Fruit fly (Drosophila melanogaster) whole organism, pupa: Measurements from ENCODE around the gene Srlp.

Experiments used
- CG10348 ChIP-seq: fragments of 200-800 bp; sonication (Bioruptor generic); IDR thresholded peaks from 2 replicates; pipeline ENCODE4 v1.3.6; 2022; ENCODE audit warnings: missing biosample characterization, missing genetic modification characterization
- CG17806 ChIP-seq: fragments of 200-800 bp; sonication (Bioruptor generic); optimal IDR thresholded peaks from 2 replicates; lab custom pipeline; 2018; ENCODE audit warnings: missing biosample characterization, mild to moderate bottlenecking, missing genetic modification characterization, moderate library complexity
- CG32121 ChIP-seq: fragments of 200-800 bp; sonication (Bioruptor generic); IDR thresholded peaks from 2 replicates; pipeline ENCODE4 v1.3.6; 2022; ENCODE audit warnings: missing biosample characterization, missing genetic modification characterization
- CG34367 ChIP-seq: fragments of 200-800 bp; sonication (Bioruptor generic); optimal IDR thresholded peaks from 2 replicates; lab custom pipeline; 2018; ENCODE audit warnings: missing biosample characterization, mild to moderate bottlenecking, missing genetic modification characterization
- CG4496 ChIP-seq: fragments of 200-800 bp; sonication (Bioruptor generic); IDR thresholded peaks from 3 replicates; pipeline ENCODE4 v1.3.6; 2022; ENCODE audit warnings: missing biosample characterization, missing genetic modification characterization
- CG8159 ChIP-seq: fragments of 200-800 bp; sonication (Bioruptor generic); optimal IDR thresholded peaks from 3 replicates; lab custom pipeline; 2018; ENCODE audit warnings: missing biosample characterization, mild to moderate bottlenecking, missing genetic modification characterization, moderate library complexity
- CG8301 ChIP-seq: fragments of 200-800 bp; sonication (Bioruptor generic); optimal IDR thresholded peaks from 2 replicates; lab custom pipeline; 2018; ENCODE audit warnings: missing biosample characterization, mild to moderate bottlenecking, missing genetic modification characterization
- CG9948 ChIP-seq: fragments of 200-800 bp; sonication (Bioruptor generic); optimal IDR thresholded peaks from 2 replicates; lab custom pipeline; 2018; ENCODE audit warnings: missing biosample characterization, mild to moderate bottlenecking, missing genetic modification characterization, moderate library complexity
- D1 ChIP-seq: fragments of 200-800 bp; sonication (Bioruptor generic); optimal IDR thresholded peaks from 2 replicates; lab custom pipeline; 2018; ENCODE audit warnings: missing biosample characterization, mild to moderate bottlenecking, missing genetic modification characterization, moderate library complexity
- EcR ChIP-seq: fragments of 200-800 bp; sonication (Bioruptor generic); optimal IDR thresholded peaks from 3 replicates; lab custom pipeline; 2019; ENCODE audit warnings: missing biosample characterization, missing genetic modification characterization, mild to moderate bottlenecking, moderate library complexity, missing genetic modification reagents
- Pif1A ChIP-seq: fragments of 200-800 bp; sonication (Bioruptor generic); optimal IDR thresholded peaks from 3 replicates; lab custom pipeline; 2016; ENCODE audit warnings: missing biosample characterization, missing genetic modification characterization
- Snoo ChIP-seq: fragments of 200-800 bp; sonication (Bioruptor generic); optimal IDR thresholded peaks from 3 replicates; lab custom pipeline; 2017; ENCODE audit warnings: missing biosample characterization, mild to moderate bottlenecking, missing genetic modification characterization, inconsistent platforms
- fd96Ca ChIP-seq: fragments of 200-800 bp; sonication (Bioruptor generic); IDR thresholded peaks from 3 replicates; pipeline ENCODE4 v1.3.6; 2022; ENCODE audit warnings: missing biosample characterization, missing genetic modification characterization

- TF ChIP-seq D1 (no peak), CG32121 (GFP tag; lab: Robert Waterston, UW) (no peak), CG17806 (no peak), CG9948 (tag; lab: Kevin White, UChicago) (no peak), EcR (GFP tag; lab: Kevin White, UChicago) (no peak), CG10348 (no peak), CG4496 (GFP tag; lab: Robert Waterston, UW) (no peak), Snoo (tag; lab: Kevin White, UChicago) (no peak), fd96Ca (GFP tag; lab: Robert Waterston, UW) (no peak), CG8301 (tag; lab: Kevin White, UChicago) (no peak), Pif1A (GFP tag; lab: Kevin White, UChicago) (no peak), CG34367 (tag; lab: Kevin White, UChicago) (no peak), CG8159 (no peak)
These were observed 14.4 kb downstream of the Srlp start for dm6 chr3R:12448344-12448743.
